Worm (Caenorhabditis elegans) whole organism, L2 larva: ENCODE results near the gene tpra-1.

Experiments
- alr-1 ChIP-seq: fragments of 150-350 bp; optimal IDR thresholded peaks from 2 replicates; lab custom pipeline; 2014; ENCODE audit warnings: missing biosample characterization, missing genetic modification characterization
- fos-1 ChIP-seq: fragments of 150-350 bp; optimal IDR thresholded peaks from 2 replicates; lab custom pipeline; 2014; ENCODE audit warnings: missing biosample characterization, missing genetic modification characterization
- nhr-25 ChIP-seq: fragments of 150-350 bp; sonication (generic microtip); optimal IDR thresholded peaks from 3 replicates; lab custom pipeline; 2014; ENCODE audit warnings: missing biosample characterization, missing genetic modification characterization
- skn-1 ChIP-seq: sonication (generic microtip); optimal IDR thresholded peaks from 2 replicates; lab custom pipeline; 2017; ENCODE audit warnings: missing biosample characterization, missing genetic modification characterization
- unc-62 ChIP-seq: fragments of 150-350 bp; optimal IDR thresholded peaks from 2 replicates; lab custom pipeline; 2014; ENCODE audit warnings: missing biosample characterization, missing genetic modification reagents, missing genetic modification characterization

DNA sequence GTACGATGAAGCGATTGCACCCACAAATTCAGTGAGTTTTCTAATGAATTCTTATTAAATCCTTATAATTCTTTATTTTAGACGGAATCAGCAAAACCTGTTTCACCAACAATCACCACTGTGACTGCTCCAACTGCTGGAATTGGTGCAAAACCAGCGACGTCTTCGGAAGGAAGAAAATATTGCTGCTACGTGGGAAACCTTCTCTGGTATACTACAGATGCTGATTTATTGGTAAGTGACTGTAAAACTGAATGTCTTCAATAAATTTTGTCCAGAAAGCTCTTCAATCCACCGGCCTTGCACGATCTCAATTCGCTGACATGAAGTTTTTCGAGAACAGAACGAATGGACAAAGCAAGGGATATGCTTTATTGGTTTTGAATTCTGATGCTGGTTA lies 29.8 kb upstream of the tpra-1 start:
- TF ChIP-seq nhr-25 (tag; lab: Kevin White, UChicago) = no peak
- no peak for TF ChIP-seq skn-1 (tag; lab: Kevin White, UChicago)
- no peak for TF ChIP-seq fos-1 (tag; lab: Kevin White, UChicago)
- TF ChIP-seq unc-62 (GFP tag; lab: Kevin White, UChicago) = no peak
- TF ChIP-seq alr-1 (tag; lab: Kevin White, UChicago) = no peak
